Worm (Caenorhabditis elegans) whole organism, L1 larva: ENCODE results near the gene cdh-10.

ENCODE experiments used
- C04F5.9 ChIP-seq: sonication (generic microtip); optimal IDR thresholded peaks from 2 replicates; lab custom pipeline; 2016; ENCODE audit warnings: missing genetic modification characterization, missing compliant biosample characterization
- C34B4.2 ChIP-seq: sonication (generic microtip); optimal IDR thresholded peaks from 2 replicates; lab custom pipeline; 2017; ENCODE audit warnings: mild to moderate bottlenecking, missing genetic modification characterization, missing compliant biosample characterization
- F16B12.6 ChIP-seq: fragments of 150-350 bp; optimal IDR thresholded peaks from 2 replicates; lab custom pipeline; 2014; ENCODE audit warnings: missing biosample characterization, missing genetic modification characterization
- alr-1 ChIP-seq: fragments of 200-800 bp; sonication (Bioruptor generic); optimal IDR thresholded peaks from 2 replicates; lab custom pipeline; 2018; ENCODE audit warnings: borderline replicate concordance, mild to moderate bottlenecking, missing genetic modification characterization, missing compliant biosample characterization
- ama-1 ChIP-seq: fragments of 150-350 bp; optimal IDR thresholded peaks from 2 replicates; lab custom pipeline; 2014
- blmp-1 ChIP-seq: fragments of 150-350 bp; optimal IDR thresholded peaks from 2 replicates; lab custom pipeline; 2014; ENCODE audit warnings: missing biosample characterization, missing genetic modification characterization
- ceh-63 ChIP-seq: fragments of 200-800 bp; sonication (Bioruptor generic); optimal IDR thresholded peaks from 2 replicates; lab custom pipeline; 2018; ENCODE audit warnings: mild to moderate bottlenecking, missing genetic modification characterization, missing compliant biosample characterization
- ceh-8 ChIP-seq: fragments of 200-800 bp; sonication (Bioruptor generic); optimal IDR thresholded peaks from 2 replicates; lab custom pipeline; 2018; ENCODE audit warnings: mild to moderate bottlenecking, missing genetic modification characterization, moderate library complexity, missing compliant biosample characterization
- ceh-82 ChIP-seq, 3 experiments: fragments of 150-350 bp in 1 of 3; sonication (generic microtip) in 2 of 3; optimal IDR thresholded peaks; 2 replicates each; lab custom pipeline; 2014 to 2017; ENCODE audit warnings: missing biosample characterization in 3 of 3, missing genetic modification characterization in 3 of 3
- ceh-90 ChIP-seq: sonication (generic microtip); optimal IDR thresholded peaks from 2 replicates; lab custom pipeline; 2016; ENCODE audit warnings: missing genetic modification characterization, missing compliant biosample characterization
- ces-1 ChIP-seq: fragments of 150-350 bp; optimal IDR thresholded peaks from 2 replicates; lab custom pipeline; 2014; ENCODE audit warnings: missing biosample characterization, missing genetic modification reagents, missing genetic modification characterization
- egl-13 ChIP-seq: sonication (generic microtip); optimal IDR thresholded peaks from 2 replicates; lab custom pipeline; 2016; ENCODE audit warnings: missing genotype, missing genetic modification reagents, missing genetic modification characterization, missing compliant biosample characterization
- elt-2 ChIP-seq: sonication (generic microtip); optimal IDR thresholded peaks from 2 replicates; lab custom pipeline; 2016; ENCODE audit warnings: missing genetic modification characterization, mild to moderate bottlenecking, inconsistent platforms, missing compliant biosample characterization, missing genetic modification reagents
- elt-3 ChIP-seq, 6 experiments: fragments of 150-350 bp in 1 of 6; sonication (generic microtip); optimal IDR thresholded peaks; 2 replicates each; lab custom pipeline; 2017 to 2018; ENCODE audit warnings: missing biosample characterization in 6 of 6, missing genetic modification characterization in 6 of 6, inconsistent platforms in 1 of 6
- fkh-4 ChIP-seq: sonication (generic microtip); optimal IDR thresholded peaks from 2 replicates; lab custom pipeline; 2016; ENCODE audit warnings: missing compliant biosample characterization, missing genetic modification characterization, borderline replicate concordance
- fkh-8 ChIP-seq: sonication (generic microtip); optimal IDR thresholded peaks from 2 replicates; lab custom pipeline; 2016; ENCODE audit warnings: mild to moderate bottlenecking, missing genetic modification characterization, missing compliant biosample characterization
- hlh-17 ChIP-seq: fragments of 200-800 bp; sonication (Bioruptor generic); optimal IDR thresholded peaks from 2 replicates; lab custom pipeline; 2018; ENCODE audit warnings: missing genetic modification characterization, mild to moderate bottlenecking, missing compliant biosample characterization, moderate library complexity, borderline replicate concordance
- irx-1 ChIP-seq: sonication (generic microtip); optimal IDR thresholded peaks from 2 replicates; lab custom pipeline; 2016; ENCODE audit warnings: missing genetic modification characterization, missing compliant biosample characterization
- isw-1 ChIP-seq: fragments of 200-800 bp; sonication (Bioruptor generic); IDR thresholded peaks from 2 replicates; pipeline ENCODE4 v1.3.6; 2022; ENCODE audit warnings: missing genetic modification characterization, missing compliant biosample characterization
- lin-13 ChIP-seq: fragments of 150-350 bp; optimal IDR thresholded peaks from 2 replicates; lab custom pipeline; 2014; ENCODE audit warnings: missing biosample characterization, missing genetic modification reagents, missing genetic modification characterization
- lin-14 ChIP-seq: fragments of 200-800 bp; sonication (Bioruptor generic); optimal IDR thresholded peaks from 2 replicates; lab custom pipeline; 2018; ENCODE audit warnings: mild to moderate bottlenecking, missing genetic modification characterization, moderate library complexity, missing compliant biosample characterization
- lin-35 ChIP-seq, 2 experiments: fragments of 150-350 bp; optimal IDR thresholded peaks; 2 replicates each; lab custom pipeline; 2014; ENCODE audit warnings: missing biosample characterization in 2 of 2, missing genetic modification characterization in 2 of 2, missing genetic modification reagents in 2 of 2
- lsy-2 ChIP-seq, 2 experiments: fragments of 150-350 bp; optimal IDR thresholded peaks; 2 replicates each; lab custom pipeline; 2014; ENCODE audit warnings: missing biosample characterization in 2 of 2, missing genetic modification characterization in 2 of 2
- mab-9 ChIP-seq: fragments of 200-800 bp; sonication (Bioruptor generic); IDR thresholded peaks from 2 replicates; pipeline ENCODE4 v1.3.6; 2022; ENCODE audit warnings: missing genetic modification reagents, missing genetic modification characterization, missing compliant biosample characterization
- mdl-1 ChIP-seq, 2 experiments: fragments of 150-350 bp; optimal IDR thresholded peaks; 2 replicates each; lab custom pipeline; 2014 to 2017; ENCODE audit warnings: missing biosample characterization in 2 of 2, missing genetic modification characterization in 2 of 2, inconsistent platforms in 1 of 2
- mef-2 ChIP-seq: fragments of 150-350 bp; optimal IDR thresholded peaks from 2 replicates; lab custom pipeline; 2014; ENCODE audit warnings: missing biosample characterization, missing genetic modification characterization
- mep-1 ChIP-seq: fragments of 150-350 bp; optimal IDR thresholded peaks from 2 replicates; lab custom pipeline; 2014; ENCODE audit warnings: missing biosample characterization, missing genetic modification characterization
- nhr-11 ChIP-seq: fragments of 150-350 bp; optimal IDR thresholded peaks from 2 replicates; lab custom pipeline; 2014; ENCODE audit warnings: missing biosample characterization, missing genetic modification characterization
- nhr-20 ChIP-seq: sonication (generic microtip); optimal IDR thresholded peaks from 2 replicates; lab custom pipeline; 2016; ENCODE audit warnings: mild to moderate bottlenecking, missing genetic modification characterization, missing compliant biosample characterization
- nhr-237 ChIP-seq: fragments of 150-350 bp; optimal IDR thresholded peaks from 2 replicates; lab custom pipeline; 2014; ENCODE audit warnings: missing biosample characterization, missing genetic modification characterization
- nhr-28 ChIP-seq: fragments of 150-350 bp; optimal IDR thresholded peaks from 2 replicates; lab custom pipeline; 2014; ENCODE audit warnings: missing biosample characterization, missing genetic modification characterization
- nhr-71 ChIP-seq: sonication (generic microtip); optimal IDR thresholded peaks from 2 replicates; lab custom pipeline; 2016; ENCODE audit warnings: mild to moderate bottlenecking, missing genetic modification characterization, moderate library complexity, missing compliant biosample characterization
- nhr-76 ChIP-seq: sonication (generic microtip); optimal IDR thresholded peaks from 2 replicates; lab custom pipeline; 2017; ENCODE audit warnings: missing biosample characterization, missing genetic modification characterization
- nhr-84 ChIP-seq: sonication (generic microtip); optimal IDR thresholded peaks from 2 replicates; lab custom pipeline; 2017; ENCODE audit warnings: missing biosample characterization, missing genetic modification characterization
- nhr-85 ChIP-seq: sonication (generic microtip); peaks from one replicate; lab custom pipeline; 2016; ENCODE audit warnings: missing genetic modification characterization, inconsistent platforms, missing compliant biosample characterization
- pag-3 ChIP-seq: sonication (generic microtip); optimal IDR thresholded peaks from 2 replicates; lab custom pipeline; 2017; ENCODE audit warnings: missing genetic modification characterization, mild to moderate bottlenecking, missing compliant biosample characterization, antibody characterized with exemption, borderline replicate concordance; ENCODE audit not compliant: insufficient read depth
- snu-23 ChIP-seq: sonication (generic microtip); optimal IDR thresholded peaks from 2 replicates; lab custom pipeline; 2016; ENCODE audit warnings: missing genetic modification characterization, missing compliant biosample characterization
- sup-37 ChIP-seq: fragments of 200-800 bp; sonication (Bioruptor generic); optimal IDR thresholded peaks from 2 replicates; lab custom pipeline; 2018; ENCODE audit warnings: mild to moderate bottlenecking, missing genetic modification characterization, missing compliant biosample characterization
- unc-130 ChIP-seq: fragments of 150-350 bp; optimal IDR thresholded peaks from 2 replicates; lab custom pipeline; 2017; ENCODE audit warnings: missing biosample characterization, missing genetic modification characterization, inconsistent platforms
- unc-62 ChIP-seq: fragments of 150-350 bp; optimal IDR thresholded peaks from 2 replicates; lab custom pipeline; 2014; ENCODE audit warnings: missing biosample characterization, missing genetic modification reagents, missing genetic modification characterization
- unc-86 ChIP-seq: sonication (generic microtip); optimal IDR thresholded peaks from 2 replicates; lab custom pipeline; 2016; ENCODE audit warnings: missing genetic modification characterization, missing compliant biosample characterization
- vab-15 ChIP-seq: sonication (generic microtip); optimal IDR thresholded peaks from 2 replicates; lab custom pipeline; 2017; ENCODE audit warnings: missing genotype, mild to moderate bottlenecking, missing genetic modification characterization, missing compliant biosample characterization
- zip-4 ChIP-seq: fragments of 200-800 bp; sonication (Bioruptor generic); optimal IDR thresholded peaks from 2 replicates; lab custom pipeline; 2018; ENCODE audit warnings: mild to moderate bottlenecking, missing genetic modification characterization, moderate library complexity, missing compliant biosample characterization
- ztf-11 ChIP-seq, 2 experiments: sonication (generic microtip); optimal IDR thresholded peaks; 2 replicates each; lab custom pipeline; 2016 to 2017; ENCODE audit warnings: missing genetic modification characterization in 2 of 2, missing biosample characterization in 1 of 2, missing compliant biosample characterization in 1 of 2

Gene cdh-10

DNA sequence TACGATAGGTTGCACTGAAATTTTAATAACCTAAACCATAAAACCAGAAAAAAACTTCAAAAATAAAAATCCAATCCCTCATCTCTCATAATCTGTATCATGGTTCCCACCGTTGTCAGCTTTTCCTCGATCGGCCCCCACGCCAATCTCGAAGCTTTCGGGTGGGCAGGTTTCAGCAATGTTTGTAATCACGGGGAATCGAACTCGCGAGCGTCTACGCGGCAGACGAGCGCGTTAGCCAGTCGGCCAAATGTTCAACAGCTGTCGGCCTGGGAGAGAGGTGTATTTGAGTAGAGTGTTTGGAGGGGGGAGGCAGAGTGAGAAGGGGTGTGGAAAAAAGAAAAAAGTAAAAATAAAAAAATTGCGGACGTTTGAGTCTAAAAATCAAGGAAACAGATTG lies 54.7 kb downstream of the cdh-10 start (continued):
- TF ChIP-seq ceh-90 (peak; percentile 48), zip-4 (GFP tag; lab: Kevin White, UChicago) (peak; percentile 48), nhr-71 (tag; lab: Kevin White, UChicago) (peak; percentile 89), nhr-11 (tag; lab: Kevin White, UChicago) (no peak), lin-14 (GFP tag; lab: Kevin White, UChicago) (peak; percentile 78), egl-13 (tag; lab: Kevin White, UChicago) (peak; percentile 71), unc-130 (tag; lab: Kevin White, UChicago) (peak; percentile 17), elt-3 (tag; optimal IDR thresholded peaks at IDR 0.05; lab: Kevin White, UChicago) (peak in 3 of 6 experiments; percentile 20 to 34 (median 28)), mab-9 (GFP tag; lab: Robert Waterston, UW) (peak; percentile 55; the same call in 1 of the 2 replicates), ama-1 (lab: Kevin White, UChicago) (no peak), ceh-63 (GFP tag; lab: Kevin White, UChicago) (no peak), ztf-11 (tag; optimal IDR thresholded peaks at IDR 0.05; lab: Kevin White, UChicago) (peak in 1 of 2 experiments; percentile 77), C34B4.2 (tag; lab: Kevin White, UChicago) (no peak), unc-86 (tag; lab: Kevin White, UChicago) (peak; percentile 80), lsy-2 (tag; optimal IDR thresholded peaks at IDR 0.05; lab: Kevin White, UChicago) (peak; percentile 76 to 88), nhr-85 (tag; lab: Kevin White, UChicago) (peak; percentile 69), hlh-17 (no peak), ces-1 (GFP tag; lab: Kevin White, UChicago) (no peak), fkh-8 (tag; lab: Kevin White, UChicago) (peak; percentile 85), isw-1 (GFP tag; lab: Robert Waterston, UW) (peak; percentile 34), lin-35 (GFP tag; optimal IDR thresholded peaks at IDR 0.05; lab: Kevin White, UChicago) (peak; percentile 76 to 88), fkh-4 (tag; lab: Kevin White, UChicago) (no peak), lin-13 (peak; percentile 66), unc-62 (no peak), nhr-237 (tag; lab: Kevin White, UChicago) (peak; percentile 23), nhr-76 (no peak), C04F5.9 (peak; percentile 70), sup-37 (peak; percentile 53), nhr-20 (tag; lab: Kevin White, UChicago) (peak; percentile 81), nhr-84 (tag; lab: Kevin White, UChicago) (no peak), nhr-28 (tag; lab: Kevin White, UChicago) (no peak), ceh-82 (tag; optimal IDR thresholded peaks at IDR 0.05; lab: Kevin White, UChicago) (peak; percentile 68 to 91 (median 80)), ceh-8 (GFP tag; lab: Kevin White, UChicago) (peak; percentile 65), mep-1 (peak; percentile 93), alr-1 (no peak)
- TF ChIP-seq, all 84 proteins: peak for 53

ce11 chrIV:2407704-2408103 lies 55.5 kb downstream of the cdh-10 start:
- TF ChIP-seq nhr-237 (tag; lab: Kevin White, UChicago), result no peak
- TF ChIP-seq mef-2 (tag; lab: Kevin White, UChicago), result no peak

- TF ChIP-seq vab-15, result no peak
- no peak for TF ChIP-seq nhr-71 (tag; lab: Kevin White, UChicago)
- TF ChIP-seq isw-1 (GFP tag; lab: Robert Waterston, UW), result no peak
- no peak for TF ChIP-seq F16B12.6 (tag; lab: Kevin White, UChicago)
- TF ChIP-seq nhr-20 (tag; lab: Kevin White, UChicago), result no peak
- TF ChIP-seq blmp-1 (tag; lab: Kevin White, UChicago), result no peak
- TF ChIP-seq snu-23 (GFP tag; lab: Kevin White, UChicago), result no peak
- TF ChIP-seq fkh-4 (tag; lab: Kevin White, UChicago), result no peak
- no peak for TF ChIP-seq pag-3
- no peak for TF ChIP-seq unc-62
- no peak for TF ChIP-seq irx-1 (tag; lab: Kevin White, UChicago)
- TF ChIP-seq ama-1 (lab: Kevin White, UChicago), result no peak
- no peak for TF ChIP-seq elt-2
- TF ChIP-seq ceh-90, result no peak
- no peak for TF ChIP-seq lin-35 (GFP tag; optimal IDR thresholded peaks at IDR 0.05; lab: Kevin White, UChicago)
- no peak for TF ChIP-seq mdl-1 (tag; optimal IDR thresholded peaks at IDR 0.05; lab: Kevin White, UChicago)
Observed at ce11 chrIV:2403374-2403773, 59.8 kb downstream of the cdh-10 start.
